Fruit fly (Drosophila melanogaster) whole organism, wandering third instar larva: Measurements from ENCODE around the gene EMC2B.
A peak's percentile ranks its signal among the peaks of the same experiment; 100 is the strongest.

ENCODE experiments used
- CG32264 ChIP-seq: fragments of 200-800 bp; sonication (Bioruptor generic); optimal IDR thresholded peaks from 2 replicates; lab custom pipeline; 2016; ENCODE audit warnings: missing biosample characterization, missing genetic modification characterization
- Dfd ChIP-seq: fragments of >200 bp; optimal IDR thresholded peaks from 2 replicates; lab custom pipeline; 2017; ENCODE audit warnings: missing biosample characterization, missing genetic modification characterization
- HLH106 ChIP-seq: fragments of 200-800 bp; optimal IDR thresholded peaks from 3 replicates; lab custom pipeline; 2019; ENCODE audit warnings: missing biosample characterization, mild to moderate bottlenecking, missing genetic modification characterization, moderate library complexity
- N ChIP-seq: fragments of >200 bp; optimal IDR thresholded peaks from 2 replicates; lab custom pipeline; 2018; ENCODE audit warnings: missing biosample characterization, missing external identifiers, missing genetic modification characterization
- dmrt93B ChIP-seq: fragments of 200-800 bp; sonication (Bioruptor generic); optimal IDR thresholded peaks from 2 replicates; lab custom pipeline; 2018; ENCODE audit warnings: missing biosample characterization, mild to moderate bottlenecking, missing genetic modification characterization
- dsf ChIP-seq: sonication (Bioruptor generic); optimal IDR thresholded peaks from 2 replicates; lab custom pipeline; 2016; ENCODE audit warnings: missing biosample characterization, missing genetic modification characterization, borderline replicate concordance
- fru ChIP-seq: fragments of 200-800 bp; sonication (Bioruptor generic); optimal IDR thresholded peaks from 3 replicates; lab custom pipeline; 2016; ENCODE audit warnings: missing biosample characterization, mild to moderate bottlenecking, missing genetic modification characterization
- h ChIP-seq: fragments of 200-800 bp; sonication (Bioruptor generic); optimal IDR thresholded peaks from 3 replicates; lab custom pipeline; 2016; ENCODE audit warnings: missing biosample characterization, mild to moderate bottlenecking, missing genetic modification characterization
- pan ChIP-seq: fragments of >200 bp; optimal IDR thresholded peaks from 2 replicates; lab custom pipeline; 2017
- psq ChIP-seq: fragments of 200-800 bp; sonication (Bioruptor generic); optimal IDR thresholded peaks from 3 replicates; lab custom pipeline; 2017; ENCODE audit warnings: missing biosample characterization, mild to moderate bottlenecking, missing genetic modification characterization, moderate library complexity
- sage ChIP-seq: fragments of 200-800 bp; sonication (Bioruptor generic); optimal IDR thresholded peaks from 2 replicates; lab custom pipeline; 2016; ENCODE audit warnings: missing biosample characterization, mild to moderate bottlenecking, missing genetic modification characterization

DNA sequence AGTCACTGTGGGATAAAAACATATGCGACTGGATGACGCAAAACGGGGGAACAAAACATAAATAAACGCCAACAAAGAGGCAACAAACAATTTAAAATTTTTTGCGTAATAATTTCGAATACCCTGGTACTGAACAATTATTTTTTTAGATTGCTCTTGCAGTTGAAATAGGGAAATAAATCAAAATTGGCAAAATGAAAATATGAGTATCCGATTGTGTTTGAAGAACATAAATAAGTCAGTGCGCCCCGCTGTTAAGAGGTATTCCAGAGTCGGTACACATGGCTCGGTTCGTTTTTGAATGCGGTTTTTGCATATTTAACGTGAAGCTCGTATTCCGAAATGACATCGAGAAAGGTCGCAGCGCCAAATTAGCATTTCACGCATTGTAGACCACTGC is 6.1 kb downstream of the EMC2B start:
- TF ChIP-seq N (GFP tag; lab: Kevin White, UChicago): no peak
- no peak for TF ChIP-seq CG32264
- no peak for TF ChIP-seq sage (GFP tag; lab: Kevin White, UChicago)
- peak; percentile 21 for TF ChIP-seq pan
- peak; percentile 39 for TF ChIP-seq psq
- TF ChIP-seq h (GFP tag; lab: Kevin White, UChicago): peak; percentile 35
- peak; percentile 66 for TF ChIP-seq fru (GFP tag; lab: Kevin White, UChicago)
- TF ChIP-seq HLH106 (tag; lab: Kevin White, UChicago): peak; percentile 62
- TF ChIP-seq Dfd (GFP tag; lab: Kevin White, UChicago): no peak
- no peak for TF ChIP-seq dsf
- peak; percentile 46 for TF ChIP-seq dmrt93B
